Fruit fly (Drosophila melanogaster): ENCODE results near the gene CG33303.

CG33303 gene

dm6 chr2L:10375464-10376236, at the start of gene CG33303, which contains the start of gene dpr19 (continued):
- TF ChIP-seq CG18619 (GFP tag; optimal IDR thresholded peaks at IDR 0.05) (peak; percentile 68), p53 (GFP tag; optimal IDR thresholded peaks at IDR 0.05) (no peak), CG4424 (GFP tag; optimal IDR thresholded peaks at IDR 0.05) (peak; percentile 71), jumu (GFP tag; optimal IDR thresholded peaks at IDR 0.05) (no peak), CG1529 (GFP tag; optimal IDR thresholded peaks at IDR 0.05) (peak; percentile 33), Hmr (GFP tag; optimal IDR thresholded peaks at IDR 0.05) (peak; percentile 85), CG13894 (tag; optimal IDR thresholded peaks at IDR 0.05) (peak; percentile 72), ems (GFP tag; optimal IDR thresholded peaks at IDR 0.05) (no peak), gro (GFP tag; optimal IDR thresholded peaks at IDR 0.05) (peak; percentile 50), zen (tag; optimal IDR thresholded peaks at IDR 0.05) (peak; percentile 64), CG7928 (GFP tag; optimal IDR thresholded peaks at IDR 0.05) (peak; percentile 19), CG11696 (GFP tag; IDR thresholded peaks at IDR 0.05) (peak; percentile 63; the same call in 1 of the 2 replicates), Bteb2 (GFP tag; optimal IDR thresholded peaks at IDR 0.05) (no peak), cato (GFP tag; optimal IDR thresholded peaks at IDR 0.05; ENCODE audit: borderline replicate concordance) (no peak), CG34422 (GFP tag; IDR thresholded peaks at IDR 0.05) (peak; percentile 87; the same call in 2 of the 3 replicates), Mrtf (GFP tag; IDR thresholded peaks at IDR 0.05) (no peak), fru (optimal IDR thresholded peaks at IDR 0.05) (no peak), Med (GFP tag) (peak; percentile 68), tgo (GFP tag; IDR thresholded peaks at IDR 0.05) (peak; percentile 66; the same call in 2 of the 3 replicates), dan (GFP tag; IDR thresholded peaks at IDR 0.05) (no peak), sna (GFP tag; IDR thresholded peaks at IDR 0.05; ENCODE audit: partially characterized antibody) (no peak), vvl (GFP tag; IDR thresholded peaks at IDR 0.05) (peak; percentile 83), Sox100B (GFP tag; optimal IDR thresholded peaks at IDR 0.05) (peak; percentile 83), en (GFP tag; optimal IDR thresholded peaks at IDR 0.05) (no peak), fd64A (GFP tag; optimal IDR thresholded peaks at IDR 0.05) (no peak), CG11504 (tag; optimal IDR thresholded peaks at IDR 0.05) (peak; percentile 85), CG2889 (GFP tag; IDR thresholded peaks at IDR 0.05) (no peak), CG2116 (GFP tag; optimal IDR thresholded peaks at IDR 0.05) (peak; percentile 55), CG7786 (GFP tag; optimal IDR thresholded peaks at IDR 0.05) (no peak), CG18764 (GFP tag; optimal IDR thresholded peaks at IDR 0.05) (peak; percentile 51), pan (optimal IDR thresholded peaks at IDR 0.05) (no peak), pan (GFP tag; optimal IDR thresholded peaks at IDR 0.05 in 1 of 2, IDR thresholded peaks at IDR 0.05 in 1 of 2) (peak in 1 of 2 experiments; percentile 64), Atf-2 (GFP tag; optimal IDR thresholded peaks at IDR 0.05) (no peak), cad (GFP tag; optimal IDR thresholded peaks at IDR 0.05) (no peak), sc (optimal IDR thresholded peaks at IDR 0.05) (no peak), sc (GFP tag; optimal IDR thresholded peaks at IDR 0.05) (peak; percentile 33), abd-A (tag; optimal IDR thresholded peaks at IDR 0.05) (no peak), tio (GFP tag; optimal IDR thresholded peaks at IDR 0.05) (no peak), hb (GFP tag; IDR thresholded peaks at IDR 0.05; ENCODE audit: partially characterized antibody) (no peak), klu (GFP tag; IDR thresholded peaks at IDR 0.05) (no peak), CG11695 (GFP tag; IDR thresholded peaks at IDR 0.05) (peak; percentile 76), CG13123 (GFP tag; optimal IDR thresholded peaks at IDR 0.05) (peak; percentile 50), Ptx1 (GFP tag; IDR thresholded peaks at IDR 0.05) (peak; percentile 65), tll (GFP tag; optimal IDR thresholded peaks at IDR 0.05) (no peak), pum (GFP tag; optimal IDR thresholded peaks at IDR 0.05) (no peak), CG5953 (GFP tag; IDR thresholded peaks at IDR 0.05) (no peak), fd96Cb (tag; optimal IDR thresholded peaks at IDR 0.05) (peak; percentile 66), CG17328 (GFP tag; IDR thresholded peaks at IDR 0.05) (peak; percentile 79), CG6854 (GFP tag; optimal IDR thresholded peaks at IDR 0.05) (peak; percentile 66), CG10565 (GFP tag; optimal IDR thresholded peaks at IDR 0.05) (no peak), croc (GFP tag; conservative IDR thresholded peaks at IDR 0.05) (peak; percentile 41; the same call in 2 of the 3 replicates)

All from whole organism, embryonic.